Fruit fly (Drosophila melanogaster) Kc167 (cell line): ENCODE measurements around the gene CG17477.

Experiments
- h ChIP-seq: fragments of >200 bp; optimal IDR thresholded peaks from 3 replicates; lab custom pipeline; 2018; ENCODE audit warnings: missing external identifiers
- insv ChIP-seq: fragments of >200 bp; optimal IDR thresholded peaks from 3 replicates; lab custom pipeline; 2018; ENCODE audit warnings: missing external identifiers
- psq ChIP-seq: fragments of >200 bp; optimal IDR thresholded peaks from 2 replicates; lab custom pipeline; 2017; ENCODE audit warnings: missing external identifiers
- ttk ChIP-seq: sonication (Bioruptor generic); optimal IDR thresholded peaks from 2 replicates; lab custom pipeline; 2017; ENCODE audit warnings: missing external identifiers

DNA sequence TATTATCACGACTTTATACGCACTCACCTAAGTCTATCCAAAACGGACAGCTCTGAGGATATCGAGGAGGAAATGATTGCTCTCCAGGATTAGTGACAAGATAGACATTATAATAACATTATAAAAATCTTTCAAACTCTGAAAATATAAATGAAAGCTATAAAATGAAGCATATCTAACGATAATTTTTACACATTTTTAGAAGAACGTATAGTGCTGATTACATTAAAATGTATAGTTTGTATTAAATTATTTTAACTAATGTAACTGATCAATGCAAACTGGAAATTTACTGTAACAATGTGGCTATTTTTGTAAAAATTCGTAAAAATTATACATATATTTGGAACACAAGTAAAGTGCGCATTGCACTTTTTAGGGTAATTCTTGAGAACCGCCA, 12.0 kb upstream of the CG17477 start, which contains the start of gene CG5265:
- TF ChIP-seq h (lab: Kevin White, UChicago) (no peak), insv (no peak), psq (no peak), ttk (no peak)
